Worm (Caenorhabditis elegans) whole organism, L1 larva: ENCODE measurements around the gene tim-1.

Experiments used
- blmp-1 ChIP-seq: fragments of 150-350 bp; optimal IDR thresholded peaks from 2 replicates; lab custom pipeline; 2014; ENCODE audit warnings: missing biosample characterization, missing genetic modification characterization
- ceh-82 ChIP-seq, 3 experiments: fragments of 150-350 bp in 1 of 3; sonication (generic microtip) in 2 of 3; optimal IDR thresholded peaks; 2 replicates each; lab custom pipeline; 2014 to 2017; ENCODE audit warnings: missing biosample characterization in 3 of 3, missing genetic modification characterization in 3 of 3
- lin-13 ChIP-seq: fragments of 150-350 bp; optimal IDR thresholded peaks from 2 replicates; lab custom pipeline; 2014; ENCODE audit warnings: missing biosample characterization, missing genetic modification reagents, missing genetic modification characterization
- lin-39 ChIP-seq: fragments of 150-350 bp; optimal IDR thresholded peaks from 2 replicates; lab custom pipeline; 2014; ENCODE audit warnings: missing biosample characterization, missing genetic modification reagents, missing genetic modification characterization
- lsy-2 ChIP-seq, 2 experiments: fragments of 150-350 bp; optimal IDR thresholded peaks; 2 replicates each; lab custom pipeline; 2014; ENCODE audit warnings: missing biosample characterization in 2 of 2, missing genetic modification characterization in 2 of 2
- nhr-76 ChIP-seq: sonication (generic microtip); optimal IDR thresholded peaks from 2 replicates; lab custom pipeline; 2017; ENCODE audit warnings: missing biosample characterization, missing genetic modification characterization
- zag-1 ChIP-seq: fragments of 150-350 bp; optimal IDR thresholded peaks from 2 replicates; lab custom pipeline; 2014; ENCODE audit warnings: missing biosample characterization, missing genetic modification characterization
- ztf-11 ChIP-seq, 2 experiments: sonication (generic microtip); optimal IDR thresholded peaks; 2 replicates each; lab custom pipeline; 2016 to 2017; ENCODE audit warnings: missing genetic modification characterization in 2 of 2, missing biosample characterization in 1 of 2, missing compliant biosample characterization in 1 of 2

DNA sequence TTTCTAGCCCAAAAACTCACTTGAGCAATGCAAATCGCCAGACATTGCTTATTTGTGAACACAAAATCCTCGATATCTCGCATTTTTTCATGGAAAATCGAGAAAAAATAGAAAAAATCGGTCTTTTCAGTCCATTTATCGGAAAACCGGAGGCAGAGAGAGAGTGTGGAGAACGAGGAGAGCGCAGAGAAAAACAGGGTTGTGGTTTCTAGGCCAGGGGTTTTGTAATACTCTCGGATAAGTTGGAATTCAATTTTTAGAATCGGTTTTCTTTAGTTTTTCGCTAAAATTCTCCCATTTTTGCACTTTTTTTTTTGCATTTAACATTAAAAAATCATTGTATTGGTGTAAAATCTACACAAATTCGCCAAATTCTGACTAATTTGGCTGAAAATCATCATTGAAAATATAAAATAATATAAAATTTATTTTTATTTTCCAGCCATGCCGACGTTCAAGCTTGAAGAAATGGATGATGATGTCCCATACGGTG, 23.7 kb upstream of the tim-1 start, which contains the start of the genes Y75B8A.24 and Y75B8A.25:
- peak; percentile 46 for TF ChIP-seq lin-13
- TF ChIP-seq blmp-1 (tag; lab: Kevin White, UChicago) = peak; percentile 26
- TF ChIP-seq ztf-11 (tag; optimal IDR thresholded peaks at IDR 0.05; lab: Kevin White, UChicago) = peak in 1 of 2 experiments; percentile 95
- TF ChIP-seq lsy-2 (tag; optimal IDR thresholded peaks at IDR 0.05; lab: Kevin White, UChicago) = peak; percentile 79 to 88
- TF ChIP-seq lin-39 (tag; lab: Kevin White, UChicago) = peak; percentile 78
- no peak for TF ChIP-seq zag-1 (tag; lab: Kevin White, UChicago)
- peak; percentile 54 to 73 (median 72) for TF ChIP-seq ceh-82 (tag; optimal IDR thresholded peaks at IDR 0.05; lab: Kevin White, UChicago)
- no peak for TF ChIP-seq nhr-76 (tag; lab: Kevin White, UChicago)
